Fruit fly (Drosophila melanogaster) whole organism, embryonic: Measurements from ENCODE around the gene SCaMC.

Experiments
- Blimp-1 ChIP-seq: fragments of 200-800 bp; sonication (Bioruptor generic); optimal IDR thresholded peaks from 3 replicates; lab custom pipeline; 2018; ENCODE audit warnings: missing biosample characterization, missing genetic modification characterization, mild to moderate bottlenecking, moderate library complexity, missing genetic modification reagents
- CG10274 ChIP-seq: fragments of 200-800 bp; sonication (Bioruptor generic); optimal IDR thresholded peaks from 3 replicates; lab custom pipeline; 2017; ENCODE audit warnings: missing biosample characterization, mild to moderate bottlenecking, missing genetic modification characterization
- CG11398 ChIP-seq: fragments of 200-800 bp; sonication (Bioruptor generic); optimal IDR thresholded peaks from 2 replicates; lab custom pipeline; 2016; ENCODE audit warnings: missing biosample characterization, missing genetic modification characterization
- CG11560 ChIP-seq: fragments of 200-800 bp; sonication (Bioruptor generic); IDR thresholded peaks from 3 replicates; pipeline ENCODE4 v1.3.6; 2022; ENCODE audit warnings: missing biosample characterization, missing genetic modification characterization
- CG12104 ChIP-seq: fragments of 200-800 bp; sonication (Bioruptor generic); optimal IDR thresholded peaks from 3 replicates; lab custom pipeline; 2016; ENCODE audit warnings: missing biosample characterization, missing genetic modification characterization
- CG12236 ChIP-seq: fragments of 200-800 bp; sonication (Bioruptor generic); optimal IDR thresholded peaks from 2 replicates; lab custom pipeline; 2016; ENCODE audit warnings: missing biosample characterization, missing genetic modification characterization
- CG12942 ChIP-seq: fragments of 200-800 bp; sonication (Bioruptor generic); optimal IDR thresholded peaks from 3 replicates; lab custom pipeline; 2016; ENCODE audit warnings: missing biosample characterization, missing genetic modification characterization
- CG13624 ChIP-seq: fragments of 200-800 bp; sonication (Bioruptor generic); optimal IDR thresholded peaks from 2 replicates; lab custom pipeline; 2016; ENCODE audit warnings: missing biosample characterization, missing genetic modification characterization
- CG15011 ChIP-seq: fragments of 200-800 bp; sonication (Bioruptor generic); optimal IDR thresholded peaks from 3 replicates; lab custom pipeline; 2018; ENCODE audit warnings: missing biosample characterization, mild to moderate bottlenecking, missing genetic modification characterization
- CG15696 ChIP-seq: fragments of 200-800 bp; sonication (Bioruptor generic); optimal IDR thresholded peaks from 2 replicates; lab custom pipeline; 2019; ENCODE audit warnings: missing biosample characterization, mild to moderate bottlenecking, missing genetic modification characterization, moderate library complexity
- CG1647 ChIP-seq: fragments of 200-800 bp; sonication (Bioruptor generic); optimal IDR thresholded peaks from 3 replicates; lab custom pipeline; 2016; ENCODE audit warnings: missing biosample characterization, missing genetic modification characterization
- CG16813 ChIP-seq: fragments of 200-800 bp; sonication (Bioruptor generic); IDR thresholded peaks from 3 replicates; pipeline ENCODE4 v1.3.6; 2022; ENCODE audit warnings: missing biosample characterization, missing genetic modification characterization; ENCODE audit not compliant: partially characterized antibody
- CG16863 ChIP-seq: fragments of 200-800 bp; sonication (Bioruptor generic); optimal IDR thresholded peaks from 3 replicates; lab custom pipeline; 2016; ENCODE audit warnings: missing biosample characterization, missing genetic modification characterization
- CG17612 ChIP-seq: fragments of 200-800 bp; sonication (Bioruptor generic); IDR thresholded peaks from 2 replicates; pipeline ENCODE4 v1.3.6; 2022; ENCODE audit warnings: missing biosample characterization, missing genetic modification characterization
- CG3847 ChIP-seq: fragments of 200-800 bp; sonication (Bioruptor generic); IDR thresholded peaks from 2 replicates; pipeline ENCODE4 v1.3.6; 2022; ENCODE audit warnings: missing biosample characterization, missing genetic modification characterization
- CG5245 ChIP-seq: fragments of 200-800 bp; sonication (Bioruptor generic); optimal IDR thresholded peaks from 3 replicates; lab custom pipeline; 2016; ENCODE audit warnings: missing biosample characterization, missing genetic modification characterization
- CG7271 ChIP-seq: fragments of 200-800 bp; sonication (Bioruptor generic); optimal IDR thresholded peaks from 2 replicates; lab custom pipeline; 2018; ENCODE audit warnings: missing biosample characterization, mild to moderate bottlenecking, missing genetic modification characterization, moderate library complexity
- CG7963 ChIP-seq: fragments of 200-800 bp; sonication (Bioruptor generic); IDR thresholded peaks from 3 replicates; pipeline ENCODE4 v1.3.6; 2022; ENCODE audit warnings: missing biosample characterization, missing genetic modification characterization; ENCODE audit not compliant: partially characterized antibody
- CG9727 ChIP-seq: fragments of 200-800 bp; sonication (Bioruptor generic); optimal IDR thresholded peaks from 3 replicates; lab custom pipeline; 2017; ENCODE audit warnings: missing biosample characterization, mild to moderate bottlenecking, missing genetic modification characterization
- D19A ChIP-seq: fragments of 200-800 bp; optimal IDR thresholded peaks from 3 replicates; lab custom pipeline; 2019; ENCODE audit warnings: missing biosample characterization, mild to moderate bottlenecking, missing genetic modification characterization, moderate library complexity
- Dbx ChIP-seq: fragments of 200-800 bp; sonication (Bioruptor generic); IDR thresholded peaks from 3 replicates; pipeline ENCODE4 v1.3.6; 2022; ENCODE audit warnings: missing biosample characterization, missing genetic modification characterization
- Dp ChIP-seq: fragments of 200-800 bp; sonication (Bioruptor generic); optimal IDR thresholded peaks from 2 replicates; lab custom pipeline; 2018; ENCODE audit warnings: missing biosample characterization, mild to moderate bottlenecking, missing genetic modification characterization, moderate library complexity
- H2.0 ChIP-seq: fragments of 200-800 bp; sonication (Bioruptor generic); IDR thresholded peaks from 2 replicates; pipeline ENCODE4 v1.3.6; 2022; ENCODE audit warnings: missing biosample characterization, missing genetic modification characterization
- HLHmδ ChIP-seq: fragments of 200-800 bp; sonication (Bioruptor generic); optimal IDR thresholded peaks from 2 replicates; lab custom pipeline; 2018; ENCODE audit warnings: missing biosample characterization, mild to moderate bottlenecking, missing genetic modification characterization, moderate library complexity
- Kr ChIP-seq: fragments of 200-800 bp; sonication (Bioruptor generic); optimal IDR thresholded peaks from 2 replicates; lab custom pipeline; 2017; ENCODE audit warnings: missing biosample characterization, mild to moderate bottlenecking, missing genetic modification characterization
- MBD-R2 ChIP-seq: fragments of 200-800 bp; sonication (Bioruptor generic); IDR thresholded peaks from 2 replicates; pipeline ENCODE4 v1.3.6; 2022; ENCODE audit warnings: missing biosample characterization, missing genetic modification characterization
- MESR4 ChIP-seq: fragments of 200-800 bp; sonication (Bioruptor generic); optimal IDR thresholded peaks from 2 replicates; lab custom pipeline; 2018; ENCODE audit warnings: missing biosample characterization, mild to moderate bottlenecking, missing genetic modification characterization, moderate library complexity
- Med ChIP-seq: fragments of 200-800 bp; sonication (Bioruptor generic); peaks from one replicate; lab custom pipeline; 2016; ENCODE audit warnings: missing biosample characterization, missing genetic modification characterization, mild to moderate bottlenecking, inconsistent platforms, moderate library complexity
- Nf-YB ChIP-seq: fragments of 200-800 bp; sonication (Bioruptor generic); optimal IDR thresholded peaks from 3 replicates; lab custom pipeline; 2019; ENCODE audit warnings: missing biosample characterization, mild to moderate bottlenecking, missing genetic modification characterization, moderate library complexity
- Scr ChIP-seq: fragments of 200-800 bp; sonication (Bioruptor generic); IDR thresholded peaks from 2 replicates; pipeline ENCODE4 v1.3.6; 2022; ENCODE audit warnings: missing biosample characterization, missing genetic modification characterization; ENCODE audit not compliant: partially characterized antibody
- Trl ChIP-seq, 3 experiments: fragments of >200 bp in 2 of 3; fragments of 200-800 bp in 1 of 3; sonication (Bioruptor generic) in 1 of 3; optimal IDR thresholded peaks; 2 replicates in 1 of 3; 3 replicates in 2 of 3; lab custom pipeline; 2016 to 2017; ENCODE audit warnings: missing biosample characterization in 1 of 3, missing genetic modification characterization in 1 of 3
- bbx ChIP-seq: fragments of 200-800 bp; sonication (Bioruptor generic); IDR thresholded peaks from 2 replicates; pipeline ENCODE4 v1.3.6; 2022; ENCODE audit warnings: missing biosample characterization, missing genetic modification characterization; ENCODE audit not compliant: partially characterized antibody
- bowl ChIP-seq: fragments of 200-800 bp; sonication (Bioruptor generic); IDR thresholded peaks from 2 replicates; pipeline ENCODE4 v1.3.6; 2022; ENCODE audit warnings: missing biosample characterization, missing genetic modification characterization
- cato ChIP-seq: fragments of 200-800 bp; sonication (Bioruptor generic); optimal IDR thresholded peaks from 2 replicates; lab custom pipeline; 2016; ENCODE audit warnings: missing biosample characterization, missing genetic modification characterization, borderline replicate concordance
- croc ChIP-seq: fragments of 200-800 bp; sonication (Bioruptor generic); conservative IDR thresholded peaks from 3 replicates; pipeline ENCODE4 v1.3.6; 2022; ENCODE audit warnings: missing biosample characterization, missing genetic modification characterization
- dm ChIP-seq: fragments of 200-800 bp; sonication (Bioruptor generic); optimal IDR thresholded peaks from 3 replicates; lab custom pipeline; 2016; ENCODE audit warnings: missing biosample characterization, missing genetic modification characterization
- gro ChIP-seq: fragments of 200-800 bp; sonication (Bioruptor generic); optimal IDR thresholded peaks from 2 replicates; lab custom pipeline; 2016; ENCODE audit warnings: missing biosample characterization, missing genetic modification characterization
- hb ChIP-seq: fragments of 200-800 bp; sonication (Bioruptor generic); IDR thresholded peaks from 3 replicates; pipeline ENCODE4 v1.3.6; 2022; ENCODE audit warnings: missing biosample characterization, missing genetic modification characterization; ENCODE audit not compliant: partially characterized antibody
- kni ChIP-seq: fragments of 200-800 bp; sonication (Bioruptor generic); optimal IDR thresholded peaks from 3 replicates; lab custom pipeline; 2017; ENCODE audit warnings: mild to moderate bottlenecking, missing biosample characterization, missing genetic modification reagents, missing genetic modification characterization
- mirr ChIP-seq: fragments of 200-800 bp; sonication (Bioruptor generic); optimal IDR thresholded peaks from 3 replicates; lab custom pipeline; 2018; ENCODE audit warnings: missing biosample characterization, mild to moderate bottlenecking, missing genetic modification characterization
- mld ChIP-seq: fragments of 200-800 bp; sonication (Bioruptor generic); IDR thresholded peaks from 3 replicates; pipeline ENCODE4 v1.3.6; 2022; ENCODE audit warnings: missing biosample characterization, missing genetic modification characterization; ENCODE audit not compliant: partially characterized antibody
- nmo ChIP-seq: fragments of 200-800 bp; sonication (Bioruptor generic); optimal IDR thresholded peaks from 2 replicates; lab custom pipeline; 2018; ENCODE audit warnings: missing biosample characterization, mild to moderate bottlenecking, missing genetic modification characterization, moderate library complexity
- pfk ChIP-seq: fragments of 200-800 bp; sonication (Bioruptor generic); optimal IDR thresholded peaks from 2 replicates; lab custom pipeline; 2018; ENCODE audit warnings: missing biosample characterization, mild to moderate bottlenecking, missing genetic modification characterization, moderate library complexity
- phol ChIP-seq: fragments of 200-800 bp; sonication (Bioruptor generic); optimal IDR thresholded peaks from 3 replicates; lab custom pipeline; 2018; ENCODE audit warnings: missing biosample characterization, mild to moderate bottlenecking, missing genetic modification characterization, moderate library complexity
- repo ChIP-seq: fragments of 200-800 bp; sonication (Bioruptor generic); optimal IDR thresholded peaks from 2 replicates; lab custom pipeline; 2016; ENCODE audit warnings: missing biosample characterization, missing genetic modification characterization
- salm ChIP-seq: fragments of 200-800 bp; sonication (Bioruptor generic); optimal IDR thresholded peaks from 2 replicates; lab custom pipeline; 2018; ENCODE audit warnings: missing biosample characterization, mild to moderate bottlenecking, missing genetic modification characterization
- sd ChIP-seq: fragments of 200-800 bp; sonication (Bioruptor generic); optimal IDR thresholded peaks from 3 replicates; lab custom pipeline; 2018; ENCODE audit warnings: missing biosample characterization, mild to moderate bottlenecking, missing genetic modification characterization, moderate library complexity
- stc ChIP-seq: fragments of 200-800 bp; sonication (Bioruptor generic); IDR thresholded peaks from 2 replicates; pipeline ENCODE4 v1.3.6; 2022; ENCODE audit warnings: missing biosample characterization, missing genetic modification characterization
- vfl ChIP-seq: fragments of 200-800 bp; sonication (Bioruptor generic); optimal IDR thresholded peaks from 2 replicates; lab custom pipeline; 2016; ENCODE audit warnings: missing biosample characterization, missing genetic modification characterization
- wor ChIP-seq: fragments of 200-800 bp; sonication (Bioruptor generic); IDR thresholded peaks from 2 replicates; pipeline ENCODE4 v1.3.6; 2022; ENCODE audit warnings: missing biosample characterization, missing genetic modification characterization
- z ChIP-seq: fragments of 200-800 bp; sonication (Bioruptor generic); IDR thresholded peaks from 3 replicates; pipeline ENCODE4 v1.3.6; 2022; ENCODE audit warnings: missing biosample characterization, missing genetic modification characterization

The SCaMC gene

DNA sequence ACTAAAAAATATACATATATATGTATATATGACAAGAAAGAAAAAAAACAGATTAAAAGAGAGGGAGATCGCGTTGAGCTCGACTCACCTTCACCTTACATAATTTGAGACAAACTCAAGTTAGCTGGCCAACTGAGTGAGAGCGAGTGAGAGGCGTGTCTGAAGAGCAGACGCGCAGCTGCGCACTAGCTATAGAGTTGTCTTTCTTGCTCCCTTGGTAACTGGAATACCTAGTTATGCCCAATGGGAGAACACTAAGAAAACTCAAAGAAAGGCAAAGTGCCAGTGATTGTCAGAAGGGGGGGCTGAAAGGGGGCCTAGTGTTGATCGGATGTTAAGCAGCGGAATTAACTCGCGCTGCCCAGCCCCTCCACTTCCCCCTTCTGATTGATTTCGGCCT, 19.8 kb upstream of the SCaMC start (continued):
- TF ChIP-seq dm (no peak), CG12104 (no peak), CG10274 (GFP tag; lab: Kevin White, UChicago) (no peak), hb (GFP tag; lab: Robert Waterston, UW) (no peak), CG3847 (no peak), MBD-R2 (GFP tag; lab: Robert Waterston, UW) (no peak), CG9727 (GFP tag; lab: Kevin White, UChicago) (no peak), Trl (optimal IDR thresholded peaks at IDR 0.05; lab: Kevin White, UChicago) (peak; percentile 18 to 20), Trl (GFP tag; optimal IDR thresholded peaks at IDR 0.05; lab: Kevin White, UChicago) (no peak), vfl (GFP tag; lab: Kevin White, UChicago) (no peak), CG17612 (no peak), CG16813 (GFP tag; lab: Robert Waterston, UW) (no peak), Nf-YB (GFP tag; lab: Kevin White, UChicago) (peak; percentile 99), stc (GFP tag; lab: Robert Waterston, UW) (0 out of 2 replicates have a peak, but pooled peaks have one; percentile 17), salm (tag; lab: Kevin White, UChicago) (no peak), MESR4 (no peak), CG1647 (no peak), bbx (GFP tag; lab: Robert Waterston, UW) (peak; percentile 80), nmo (GFP tag; lab: Kevin White, UChicago) (no peak), D19A (tag; lab: Kevin White, UChicago) (no peak), HLHmδ (no peak), phol (tag; lab: Kevin White, UChicago) (no peak), H2.0 (no peak), CG7271 (tag; lab: Kevin White, UChicago) (no peak), CG15696 (tag; lab: Kevin White, UChicago) (no peak), CG7963 (GFP tag; lab: Robert Waterston, UW) (no peak), kni (GFP tag; lab: Kevin White, UChicago) (no peak), repo (GFP tag; lab: Kevin White, UChicago) (no peak), CG5245 (GFP tag; lab: Kevin White, UChicago) (no peak), CG16863 (GFP tag; lab: Kevin White, UChicago) (no peak), Dp (no peak), wor (GFP tag; lab: Robert Waterston, UW) (no peak), sd (tag; lab: Kevin White, UChicago) (no peak), CG13624 (GFP tag; lab: Kevin White, UChicago) (no peak), Scr (GFP tag; lab: Robert Waterston, UW) (peak; percentile 48; the same call in 1 of the 2 replicates), z (GFP tag; lab: Robert Waterston, UW) (peak; percentile 100), Dbx (GFP tag; lab: Robert Waterston, UW) (no peak), gro (GFP tag; lab: Kevin White, UChicago) (no peak), Kr (no peak), cato (GFP tag; lab: Kevin White, UChicago) (no peak), bowl (GFP tag; lab: Robert Waterston, UW) (no peak), CG15011 (GFP tag; lab: Kevin White, UChicago) (no peak), CG11398 (GFP tag; lab: Kevin White, UChicago) (no peak), Med (no peak), Blimp-1 (GFP tag; lab: Kevin White, UChicago) (peak; percentile 20), pfk (GFP tag; lab: Kevin White, UChicago) (no peak), CG11560 (no peak), CG12942 (no peak), CG12236 (GFP tag; lab: Kevin White, UChicago) (no peak), croc (no peak), mld (GFP tag; lab: Robert Waterston, UW) (0 out of 3 replicates have a peak, but pooled peaks have one; percentile 15), mirr (GFP tag; lab: Kevin White, UChicago) (no peak)
